Fruit fly (Drosophila melanogaster): Measurements from ENCODE around the gene CG3719.

Gene CG3719

dm6 chrX:1399056-1400003 lies 19.1 kb upstream of the CG3719 start (continued):
- TF ChIP-seq ash1 (GFP tag; optimal IDR thresholded peaks at IDR 0.05) (no peak), CG7963 (GFP tag; IDR thresholded peaks at IDR 0.05; ENCODE audit: partially characterized antibody) (0 out of 3 replicates have a peak, but pooled peaks have one; percentile 24), CG11695 (GFP tag; IDR thresholded peaks at IDR 0.05) (no peak), da (GFP tag; optimal IDR thresholded peaks at IDR 0.05) (no peak), pnt (GFP tag; optimal IDR thresholded peaks at IDR 0.05) (no peak), Kr (GFP tag; optimal IDR thresholded peaks at IDR 0.05) (peak; percentile 90), chm (GFP tag; IDR thresholded peaks at IDR 0.05) (no peak), Atf6 (GFP tag; IDR thresholded peaks at IDR 0.05) (no peak), CG18262 (tag; optimal IDR thresholded peaks at IDR 0.05) (peak; percentile 14), CG1647 (GFP tag; optimal IDR thresholded peaks at IDR 0.05) (no peak), ftz-f1 (GFP tag; optimal IDR thresholded peaks at IDR 0.05) (peak; percentile 76), CG9797 (GFP tag; optimal IDR thresholded peaks at IDR 0.05) (peak; percentile 16), fd96Cb (tag; optimal IDR thresholded peaks at IDR 0.05) (no peak), prd (optimal IDR thresholded peaks at IDR 0.05) (no peak), prd (GFP tag; IDR thresholded peaks at IDR 0.05) (no peak), jing (GFP tag; optimal IDR thresholded peaks at IDR 0.05) (no peak), CG1233 (GFP tag; optimal IDR thresholded peaks at IDR 0.05) (no peak), Six4 (GFP tag; optimal IDR thresholded peaks at IDR 0.05) (no peak), Doc2 (GFP tag; IDR thresholded peaks at IDR 0.05) (no peak), zen (tag; optimal IDR thresholded peaks at IDR 0.05) (peak; percentile 38), Spps (tag; optimal IDR thresholded peaks at IDR 0.05) (no peak), CG11247 (GFP tag; IDR thresholded peaks at IDR 0.05) (no peak), CG4424 (GFP tag; optimal IDR thresholded peaks at IDR 0.05) (no peak), kni (GFP tag; optimal IDR thresholded peaks at IDR 0.05) (peak; percentile 96), CG15269 (tag; optimal IDR thresholded peaks at IDR 0.05) (no peak), CG5180 (GFP tag; optimal IDR thresholded peaks at IDR 0.05) (peak; percentile 91), CG7271 (tag; optimal IDR thresholded peaks at IDR 0.05) (no peak), sob (GFP tag; IDR thresholded peaks at IDR 0.05) (no peak), CG33557 (GFP tag; optimal IDR thresholded peaks at IDR 0.05) (peak; percentile 47), maf-S (GFP tag; optimal IDR thresholded peaks at IDR 0.05) (no peak), CG14710 (tag; optimal IDR thresholded peaks at IDR 0.05) (peak; percentile 7), her (GFP tag; optimal IDR thresholded peaks at IDR 0.05) (no peak), scrt (GFP tag; optimal IDR thresholded peaks at IDR 0.05) (peak; percentile 9), croc (GFP tag; conservative IDR thresholded peaks at IDR 0.05) (no peak), CG12104 (GFP tag; optimal IDR thresholded peaks at IDR 0.05) (no peak), CG12744 (GFP tag; optimal IDR thresholded peaks at IDR 0.05) (no peak), gcm (GFP tag; optimal IDR thresholded peaks at IDR 0.05) (peak; percentile 8), tgo (GFP tag; IDR thresholded peaks at IDR 0.05) (no peak), CG9932 (GFP tag; IDR thresholded peaks at IDR 0.05) (peak; percentile 24; the same call in 1 of the 2 replicates), hth (optimal IDR thresholded peaks at IDR 0.05) (no peak), zen2 (GFP tag; IDR thresholded peaks at IDR 0.05; ENCODE audit: partially characterized antibody) (no peak), corto (GFP tag; optimal IDR thresholded peaks at IDR 0.05) (no peak), CG10209 (GFP tag; optimal IDR thresholded peaks at IDR 0.05) (no peak), CG34224 (GFP tag; IDR thresholded peaks at IDR 0.05; ENCODE audit: partially characterized antibody) (peak; percentile 39; the same call in 2 of the 3 replicates), cg (GFP tag; optimal IDR thresholded peaks at IDR 0.05) (peak; percentile 48), dati (GFP tag; IDR thresholded peaks at IDR 0.05) (no peak), ac (GFP tag; optimal IDR thresholded peaks at IDR 0.05) (no peak), lola (GFP tag; optimal IDR thresholded peaks at IDR 0.05) (no peak), Mes4 (GFP tag; optimal IDR thresholded peaks at IDR 0.05) (no peak)

Measured in whole organism, embryonic.